Worm (Caenorhabditis elegans) whole organism, L2 larva: ENCODE data around the gene exos-7.

ENCODE experiments used
- C34F6.9 ChIP-seq: fragments of 150-350 bp; optimal IDR thresholded peaks from 2 replicates; lab custom pipeline; 2014; ENCODE audit warnings: missing biosample characterization, missing genetic modification characterization
- F13H6.1 ChIP-seq: sonication (generic microtip); optimal IDR thresholded peaks from 2 replicates; lab custom pipeline; 2016; ENCODE audit warnings: missing genetic modification characterization, missing compliant biosample characterization
- R02D3.7 ChIP-seq: fragments of 150-350 bp; optimal IDR thresholded peaks from 2 replicates; lab custom pipeline; 2014; ENCODE audit warnings: missing biosample characterization, missing genetic modification characterization
- Y55F3AM.14 ChIP-seq: fragments of 200-800 bp; sonication (Bioruptor generic); optimal IDR thresholded peaks from 2 replicates; lab custom pipeline; 2018; ENCODE audit warnings: mild to moderate bottlenecking, missing genetic modification characterization, missing compliant biosample characterization
- alr-1 ChIP-seq: fragments of 150-350 bp; optimal IDR thresholded peaks from 2 replicates; lab custom pipeline; 2014; ENCODE audit warnings: missing biosample characterization, missing genetic modification characterization
- aly-2 ChIP-seq: fragments of 150-350 bp; optimal IDR thresholded peaks from 2 replicates; lab custom pipeline; 2014; ENCODE audit warnings: missing biosample characterization, missing genetic modification characterization
- ama-1 ChIP-seq: fragments of 150-350 bp; optimal IDR thresholded peaks from 2 replicates; lab custom pipeline; 2018; ENCODE audit warnings: inconsistent platforms
- blmp-1 ChIP-seq: sonication (generic microtip); optimal IDR thresholded peaks from 2 replicates; lab custom pipeline; 2017; ENCODE audit warnings: missing genetic modification characterization, mild to moderate bottlenecking, missing compliant biosample characterization, antibody characterized with exemption, moderate library complexity; ENCODE audit not compliant: insufficient read depth
- ceh-16 ChIP-seq: fragments of 150-350 bp; optimal IDR thresholded peaks from 2 replicates; lab custom pipeline; 2014; ENCODE audit warnings: missing biosample characterization, missing genetic modification characterization
- ceh-82 ChIP-seq: fragments of 150-350 bp; optimal IDR thresholded peaks from 2 replicates; lab custom pipeline; 2014; ENCODE audit warnings: missing biosample characterization, missing genetic modification characterization
- crh-2 ChIP-seq: sonication (generic microtip); optimal IDR thresholded peaks from 2 replicates; lab custom pipeline; 2017; ENCODE audit warnings: missing biosample characterization, missing genetic modification characterization
- dmd-4 ChIP-seq: sonication (generic microtip); optimal IDR thresholded peaks from 2 replicates; lab custom pipeline; 2017; ENCODE audit warnings: missing biosample characterization, missing genetic modification characterization
- egl-27 ChIP-seq: sonication (generic microtip); optimal IDR thresholded peaks from 3 replicates; lab custom pipeline; 2017; ENCODE audit warnings: missing biosample characterization, missing genetic modification reagents, missing genetic modification characterization
- elt-1 ChIP-seq: fragments of 150-350 bp; optimal IDR thresholded peaks from 2 replicates; lab custom pipeline; 2014; ENCODE audit warnings: missing biosample characterization, missing genetic modification characterization
- fos-1 ChIP-seq: fragments of 150-350 bp; optimal IDR thresholded peaks from 2 replicates; lab custom pipeline; 2014; ENCODE audit warnings: missing biosample characterization, missing genetic modification characterization
- lin-11 ChIP-seq: fragments of 150-350 bp; sonication (generic microtip); optimal IDR thresholded peaks from 2 replicates; lab custom pipeline; 2014; ENCODE audit warnings: missing biosample characterization, missing genetic modification characterization, inconsistent platforms, mixed read lengths
- lin-13 ChIP-seq: fragments of 150-350 bp; optimal IDR thresholded peaks from 2 replicates; lab custom pipeline; 2014; ENCODE audit warnings: missing biosample characterization, missing genetic modification reagents, missing genetic modification characterization
- lin-39 ChIP-seq: fragments of 150-350 bp; optimal IDR thresholded peaks from 2 replicates; lab custom pipeline; 2014; ENCODE audit warnings: missing biosample characterization, missing genetic modification reagents, missing genetic modification characterization
- lsy-2 ChIP-seq, 2 experiments: fragments of 150-350 bp in 1 of 2; sonication (generic microtip) in 1 of 2; optimal IDR thresholded peaks; 2 replicates each; lab custom pipeline; 2014 to 2017; ENCODE audit warnings: missing biosample characterization in 2 of 2, missing genetic modification characterization in 2 of 2
- mab-5 ChIP-seq: fragments of 150-350 bp; optimal IDR thresholded peaks from 2 replicates; lab custom pipeline; 2014; ENCODE audit warnings: missing biosample characterization, missing genetic modification characterization
- mbf-1 ChIP-seq: sonication (generic microtip); optimal IDR thresholded peaks from 2 replicates; lab custom pipeline; 2017; ENCODE audit warnings: missing biosample characterization, missing genetic modification characterization
- mdl-1 ChIP-seq, 2 experiments: fragments of 150-350 bp in 1 of 2; sonication (generic microtip) in 1 of 2; optimal IDR thresholded peaks; 2 replicates each; lab custom pipeline; 2017; ENCODE audit warnings: missing biosample characterization in 2 of 2, missing genetic modification characterization in 2 of 2
- nhr-10 ChIP-seq: sonication (generic microtip); optimal IDR thresholded peaks from 2 replicates; lab custom pipeline; 2017; ENCODE audit warnings: missing biosample characterization, missing genetic modification characterization
- nhr-11 ChIP-seq: fragments of 150-350 bp; optimal IDR thresholded peaks from 2 replicates; lab custom pipeline; 2014; ENCODE audit warnings: missing biosample characterization, missing genetic modification characterization
- nhr-12 ChIP-seq: fragments of 150-350 bp; optimal IDR thresholded peaks from 2 replicates; lab custom pipeline; 2014; ENCODE audit warnings: missing biosample characterization, missing genetic modification characterization
- nhr-129 ChIP-seq: fragments of 150-350 bp; optimal IDR thresholded peaks from 2 replicates; lab custom pipeline; 2014; ENCODE audit warnings: missing biosample characterization, missing genetic modification characterization
- nhr-21 ChIP-seq: fragments of 150-350 bp; optimal IDR thresholded peaks from 2 replicates; lab custom pipeline; 2014; ENCODE audit warnings: missing biosample characterization, missing genetic modification characterization
- nhr-23 ChIP-seq: fragments of 150-350 bp; optimal IDR thresholded peaks from 2 replicates; lab custom pipeline; 2014; ENCODE audit warnings: missing biosample characterization, missing genetic modification reagents, missing genetic modification characterization
- nhr-237 ChIP-seq: fragments of 150-350 bp; optimal IDR thresholded peaks from 2 replicates; lab custom pipeline; 2014; ENCODE audit warnings: missing biosample characterization, missing genetic modification characterization
- nhr-25 ChIP-seq: fragments of 150-350 bp; sonication (generic microtip); optimal IDR thresholded peaks from 3 replicates; lab custom pipeline; 2014; ENCODE audit warnings: missing biosample characterization, missing genetic modification characterization
- nhr-6 ChIP-seq: fragments of 150-350 bp; optimal IDR thresholded peaks from 2 replicates; lab custom pipeline; 2014; ENCODE audit warnings: missing biosample characterization, missing genetic modification characterization
- nhr-77 ChIP-seq: fragments of 150-350 bp; optimal IDR thresholded peaks from 2 replicates; lab custom pipeline; 2014; ENCODE audit warnings: missing biosample characterization, missing genetic modification characterization
- peb-1 ChIP-seq: fragments of 150-350 bp; optimal IDR thresholded peaks from 2 replicates; lab custom pipeline; 2014; ENCODE audit warnings: missing biosample characterization, missing genetic modification characterization
- sem-4 ChIP-seq: fragments of 150-350 bp; optimal IDR thresholded peaks from 2 replicates; lab custom pipeline; 2014; ENCODE audit warnings: missing biosample characterization, missing genetic modification reagents, missing genetic modification characterization
- skn-1 ChIP-seq: sonication (generic microtip); optimal IDR thresholded peaks from 2 replicates; lab custom pipeline; 2017; ENCODE audit warnings: missing biosample characterization, missing genetic modification characterization
- sma-3 ChIP-seq: sonication (generic microtip); optimal IDR thresholded peaks from 2 replicates; lab custom pipeline; 2016; ENCODE audit warnings: missing genetic modification reagents, missing genetic modification characterization, missing compliant biosample characterization
- sma-9 ChIP-seq, 2 experiments: fragments of 150-350 bp in 1 of 2; sonication (generic microtip) in 1 of 2; optimal IDR thresholded peaks; 2 replicates each; lab custom pipeline; 2014 to 2016; ENCODE audit warnings: missing genetic modification characterization in 2 of 2, mild to moderate bottlenecking in 1 of 2, missing biosample characterization in 1 of 2, missing compliant biosample characterization in 1 of 2, missing genetic modification reagents in 1 of 2, moderate library complexity in 1 of 2
- snpc-4 ChIP-seq: fragments of 150-350 bp; optimal IDR thresholded peaks from 2 replicates; lab custom pipeline; 2014; ENCODE audit warnings: missing biosample characterization, missing genetic modification characterization
- unc-39 ChIP-seq: fragments of 150-350 bp; optimal IDR thresholded peaks from 2 replicates; lab custom pipeline; 2014; ENCODE audit warnings: missing biosample characterization, missing genetic modification characterization
- unc-55 ChIP-seq: fragments of 150-350 bp; sonication (generic microtip); optimal IDR thresholded peaks from 3 replicates; lab custom pipeline; 2014; ENCODE audit warnings: missing biosample characterization, missing genetic modification reagents, missing genetic modification characterization
- unc-62 ChIP-seq: fragments of 150-350 bp; optimal IDR thresholded peaks from 2 replicates; lab custom pipeline; 2014; ENCODE audit warnings: missing biosample characterization, missing genetic modification reagents, missing genetic modification characterization
- zag-1 ChIP-seq: fragments of 150-350 bp; optimal IDR thresholded peaks from 2 replicates; lab custom pipeline; 2014; ENCODE audit warnings: missing biosample characterization, missing genetic modification characterization
- ztf-1 ChIP-seq: fragments of 200-800 bp; sonication (Bioruptor generic); conservative IDR thresholded peaks from 2 replicates; pipeline ENCODE4 v1.3.6; 2022; ENCODE audit warnings: missing genetic modification characterization, missing compliant biosample characterization
- ztf-11 ChIP-seq: sonication (generic microtip); optimal IDR thresholded peaks from 2 replicates; lab custom pipeline; 2017; ENCODE audit warnings: missing biosample characterization, missing genetic modification characterization
- ztf-4 ChIP-seq: fragments of 150-350 bp; optimal IDR thresholded peaks from 2 replicates; lab custom pipeline; 2014; ENCODE audit warnings: missing biosample characterization, missing genetic modification characterization

The exos-7 gene

DNA sequence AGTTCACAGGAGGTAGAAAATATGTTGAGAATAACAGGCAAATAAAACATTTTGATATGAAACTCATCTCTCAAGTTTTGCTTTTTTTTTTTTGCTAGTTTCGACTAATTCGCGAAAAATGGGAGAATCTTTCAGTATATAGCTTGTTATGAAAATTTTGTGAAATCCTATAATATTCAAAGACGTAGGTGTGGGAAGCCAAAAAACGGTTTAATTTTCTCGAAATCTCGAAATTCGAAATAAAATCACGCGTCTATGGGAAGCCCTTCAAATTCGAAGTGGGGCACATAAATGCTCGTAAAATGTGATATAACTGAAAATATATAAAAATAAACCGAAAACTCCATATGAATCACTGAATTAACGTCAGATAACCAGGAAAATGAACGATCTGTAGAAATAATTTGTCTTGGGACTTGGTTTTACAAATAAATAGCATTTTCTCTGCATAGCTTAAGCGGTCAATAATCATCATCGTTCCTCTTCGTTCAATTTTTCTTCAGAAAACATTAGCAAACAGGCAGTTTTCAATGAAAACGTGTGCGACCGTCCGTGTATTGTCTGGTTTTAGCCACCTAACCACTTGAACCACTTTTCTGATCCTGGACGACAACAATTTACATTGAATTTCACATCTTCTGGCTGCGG lies 13.6 kb upstream of the exos-7 start, which contains the start of the genes gcy-22 and grl-14:
TSS of gene gcy-22 (minus strand) at position 101 of the 648 bp plus-strand sequence.
TSS of gene grl-14 (plus strand) at position 598 of the 648 bp plus-strand sequence.
- no peak for TF ChIP-seq elt-1 (tag; lab: Kevin White, UChicago)
- no peak for TF ChIP-seq alr-1 (tag; lab: Kevin White, UChicago)
- TF ChIP-seq mab-5 (tag; lab: Kevin White, UChicago): no peak

ce11 chrV:20826618-20827017 lies 12.0 kb upstream of the exos-7 start:
- TF ChIP-seq nhr-6 (tag; lab: Kevin White, UChicago) (no peak), R02D3.7 (tag; lab: Kevin White, UChicago) (no peak), nhr-129 (no peak), ceh-82 (tag; lab: Kevin White, UChicago) (no peak), blmp-1 (tag; lab: Kevin White, UChicago) (no peak), Y55F3AM.14 (no peak), nhr-21 (tag; lab: Kevin White, UChicago) (no peak), mbf-1 (no peak), ztf-1 (GFP tag; lab: Robert Waterston, UW) (no peak), lin-11 (tag; lab: Kevin White, UChicago) (no peak), zag-1 (tag; lab: Kevin White, UChicago) (no peak), lin-39 (tag; lab: Kevin White, UChicago) (no peak), unc-62 (no peak), nhr-23 (tag; lab: Kevin White, UChicago) (no peak), unc-39 (tag; lab: Kevin White, UChicago) (no peak), fos-1 (tag; lab: Kevin White, UChicago) (no peak), lsy-2 (tag; optimal IDR thresholded peaks at IDR 0.05; lab: Kevin White, UChicago) (no peak), sma-9 (GFP tag; optimal IDR thresholded peaks at IDR 0.05; lab: Kevin White, UChicago) (no peak), sma-9 (tag; optimal IDR thresholded peaks at IDR 0.05; lab: Kevin White, UChicago) (no peak), snpc-4 (tag; lab: Kevin White, UChicago) (no peak)

- TF ChIP-seq lin-13 (GFP tag; lab: Kevin White, UChicago) (peak; percentile 55), F13H6.1 (tag; lab: Kevin White, UChicago) (peak; percentile 26), C34F6.9 (tag; lab: Kevin White, UChicago) (peak; percentile 93), sma-9 (GFP tag; optimal IDR thresholded peaks at IDR 0.05; lab: Kevin White, UChicago) (no peak), sma-9 (tag; optimal IDR thresholded peaks at IDR 0.05; lab: Kevin White, UChicago) (no peak), unc-39 (tag; lab: Kevin White, UChicago) (no peak), elt-1 (tag; lab: Kevin White, UChicago) (no peak), nhr-12 (tag; lab: Kevin White, UChicago) (no peak), ztf-11 (tag; lab: Kevin White, UChicago) (no peak), lin-39 (tag; lab: Kevin White, UChicago) (no peak), mbf-1 (no peak), nhr-6 (tag; lab: Kevin White, UChicago) (peak; percentile 78), alr-1 (tag; lab: Kevin White, UChicago) (no peak), sem-4 (tag; lab: Kevin White, UChicago) (peak; percentile 30), lsy-2 (tag; optimal IDR thresholded peaks at IDR 0.05; lab: Kevin White, UChicago) (peak; percentile 40 to 77), dmd-4 (tag; lab: Kevin White, UChicago) (no peak), zag-1 (tag; lab: Kevin White, UChicago) (peak; percentile 56), aly-2 (tag; lab: Kevin White, UChicago) (no peak), ama-1 (no peak), nhr-77 (no peak), unc-62 (no peak), mab-5 (tag; lab: Kevin White, UChicago) (no peak), lin-11 (tag; lab: Kevin White, UChicago) (peak; percentile 83), nhr-23 (tag; lab: Kevin White, UChicago) (no peak), snpc-4 (tag; lab: Kevin White, UChicago) (no peak), peb-1 (tag; lab: Kevin White, UChicago) (no peak), ceh-16 (tag; lab: Kevin White, UChicago) (no peak), nhr-25 (no peak), crh-2 (tag; lab: Kevin White, UChicago) (peak; percentile 74), sma-3 (GFP tag; lab: Kevin White, UChicago) (no peak), Y55F3AM.14 (peak; percentile 45), nhr-11 (tag; lab: Kevin White, UChicago) (no peak), mdl-1 (tag; optimal IDR thresholded peaks at IDR 0.05; lab: Kevin White, UChicago) (peak in 1 of 2 experiments; percentile 69), nhr-10 (tag; lab: Kevin White, UChicago) (no peak), ztf-1 (GFP tag; lab: Robert Waterston, UW) (no peak), blmp-1 (tag; lab: Kevin White, UChicago) (no peak), unc-55 (GFP tag; lab: Kevin White, UChicago) (peak; percentile 98), ceh-82 (tag; lab: Kevin White, UChicago) (peak; percentile 44), nhr-21 (tag; lab: Kevin White, UChicago) (no peak), skn-1 (tag; lab: Kevin White, UChicago) (no peak), egl-27 (tag; lab: Kevin White, UChicago) (peak; percentile 43), nhr-237 (tag; lab: Kevin White, UChicago) (no peak), ztf-4 (no peak), fos-1 (tag; lab: Kevin White, UChicago) (peak; percentile 3)
Observed at ce11 chrV:20828820-20829219, 9.8 kb upstream of the exos-7 start, which contains the start of gene sbt-1. TSS of gene sbt-1 (minus strand) at chrV:20828881.
